Worm (Caenorhabditis elegans): ENCODE data around the gene C06G4.6.
"Not testable (repeated sequence)": the region's sequence is repeated elsewhere in the genome, so short reads cannot be mapped to it uniquely, and the experiment has no call there.

The C06G4.6 gene

DNA sequence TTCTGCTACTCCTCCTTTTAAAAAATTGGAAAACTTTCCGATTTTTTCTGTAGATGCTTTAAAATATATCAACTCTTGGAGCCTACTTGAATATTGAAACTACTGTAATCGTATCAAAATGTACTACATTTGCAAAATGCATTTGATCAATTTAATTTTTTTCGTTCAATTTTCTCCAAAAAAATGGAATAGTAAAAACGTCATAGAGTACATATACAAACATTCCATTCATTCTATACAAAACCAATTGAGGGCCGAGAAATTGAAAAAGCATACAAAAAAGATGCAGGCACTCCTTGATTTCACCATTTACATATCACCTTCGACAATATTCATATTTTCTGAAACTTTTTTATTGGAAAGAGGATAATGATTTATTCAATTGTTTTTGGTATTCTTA, at the start of gene C06G4.6:
Gene C06G4.6, plus strand, starts transcription at position 301 of the 400 bp plus-strand sequence.
- no peak for TF ChIP-seq ceh-39 (tag; optimal IDR thresholded peaks at IDR 0.05)
- TF ChIP-seq snpc-4 (tag; optimal IDR thresholded peaks at IDR 0.05) = no peak
- TF ChIP-seq nhr-237 (tag; optimal IDR thresholded peaks at IDR 0.05) = no peak
- TF ChIP-seq M03D4.4 (tag; optimal IDR thresholded peaks at IDR 0.05) = no peak
- TF ChIP-seq flh-1 (GFP tag; optimal IDR thresholded peaks at IDR 0.05) = no peak
- TF ChIP-seq blmp-1 (tag; optimal IDR thresholded peaks at IDR 0.05) = no peak
- TF ChIP-seq nhr-12 (tag; optimal IDR thresholded peaks at IDR 0.05) = no peak
- TF ChIP-seq elt-3 (tag; optimal IDR thresholded peaks at IDR 0.05) = no peak
- TF ChIP-seq drap-1 (GFP tag; optimal IDR thresholded peaks at IDR 0.05) = no peak
- TF ChIP-seq ceh-83 (GFP tag; optimal IDR thresholded peaks at IDR 0.05) = no peak

DNA sequence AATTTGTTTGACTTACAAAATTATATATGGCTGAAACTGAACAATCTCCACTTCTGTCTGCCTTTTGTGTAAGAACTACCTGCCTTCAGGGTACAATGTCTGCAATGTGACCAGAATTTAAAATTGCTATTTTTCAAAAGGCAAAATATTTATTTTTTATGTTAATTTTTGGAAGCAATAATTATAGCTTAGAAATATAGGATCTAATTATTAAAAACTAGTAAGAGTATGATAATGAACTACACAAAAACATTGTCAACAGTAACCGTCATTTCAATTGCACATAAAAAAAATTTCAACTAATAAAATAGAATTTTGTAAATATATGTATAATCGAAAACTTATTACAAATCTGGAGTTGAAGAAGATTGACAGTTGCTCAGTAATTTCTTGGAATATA, 47.2 kb upstream of the C06G4.6 start, which contains the start of gene C29E4.9:
Gene C29E4.9, minus strand, starts transcription at position 101 of the 400 bp plus-strand sequence.
- TF ChIP-seq ceh-83 (GFP tag; optimal IDR thresholded peaks at IDR 0.05) = no peak
- no peak for TF ChIP-seq unc-39 (tag; optimal IDR thresholded peaks at IDR 0.05)
- no peak for TF ChIP-seq pha-4 (tag; optimal IDR thresholded peaks at IDR 0.05)
- no peak for TF ChIP-seq lsy-2 (tag; optimal IDR thresholded peaks at IDR 0.05)
- TF ChIP-seq flh-1 (GFP tag; optimal IDR thresholded peaks at IDR 0.05) = no peak
- TF ChIP-seq ham-2 (GFP tag; optimal IDR thresholded peaks at IDR 0.05) = no peak
- TF ChIP-seq cnd-1 (tag; optimal IDR thresholded peaks at IDR 0.05) = no peak
- no peak for TF ChIP-seq mep-1 (tag; optimal IDR thresholded peaks at IDR 0.05)
- no peak for TF ChIP-seq ztf-11 (tag; optimal IDR thresholded peaks at IDR 0.05)

DNA sequence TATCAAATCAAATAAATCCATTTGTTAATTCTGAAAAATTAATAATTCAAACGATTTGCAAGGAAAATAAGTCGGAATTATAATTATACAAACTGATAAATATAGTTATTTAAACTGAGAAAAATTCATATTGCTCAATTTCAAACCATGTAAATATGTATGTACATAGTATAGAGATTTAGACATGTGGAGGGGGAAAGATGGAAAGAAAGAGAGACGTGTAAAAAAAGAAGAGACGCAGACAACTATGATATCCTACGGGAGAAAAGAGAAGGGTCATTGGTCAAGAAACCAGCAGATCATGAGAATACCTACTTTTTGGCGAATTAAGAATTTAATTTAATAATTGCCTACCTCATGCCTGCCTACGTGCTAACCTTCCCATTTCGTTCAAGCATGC, 46.1 kb upstream of the C06G4.6 start, which contains the start of gene C29E4.11:
Gene C29E4.11, minus strand, starts transcription at position 30 of the 400 bp plus-strand sequence.
- TF ChIP-seq pha-4 (tag; optimal IDR thresholded peaks at IDR 0.05) = peak; percentile 33
- TF ChIP-seq ceh-43 (GFP tag; optimal IDR thresholded peaks at IDR 0.05) = no peak
- peak; percentile 42 for TF ChIP-seq ces-1 (GFP tag; optimal IDR thresholded peaks at IDR 0.05)
- no peak for TF ChIP-seq nhr-28 (tag; optimal IDR thresholded peaks at IDR 0.05)
- TF ChIP-seq nhr-237 (tag; optimal IDR thresholded peaks at IDR 0.05) = no peak
- no peak for TF ChIP-seq unc-120 (tag; optimal IDR thresholded peaks at IDR 0.05; ENCODE audit: poor library complexity, severe bottlenecking)
- no peak for TF ChIP-seq drap-1 (GFP tag; optimal IDR thresholded peaks at IDR 0.05)

DNA sequence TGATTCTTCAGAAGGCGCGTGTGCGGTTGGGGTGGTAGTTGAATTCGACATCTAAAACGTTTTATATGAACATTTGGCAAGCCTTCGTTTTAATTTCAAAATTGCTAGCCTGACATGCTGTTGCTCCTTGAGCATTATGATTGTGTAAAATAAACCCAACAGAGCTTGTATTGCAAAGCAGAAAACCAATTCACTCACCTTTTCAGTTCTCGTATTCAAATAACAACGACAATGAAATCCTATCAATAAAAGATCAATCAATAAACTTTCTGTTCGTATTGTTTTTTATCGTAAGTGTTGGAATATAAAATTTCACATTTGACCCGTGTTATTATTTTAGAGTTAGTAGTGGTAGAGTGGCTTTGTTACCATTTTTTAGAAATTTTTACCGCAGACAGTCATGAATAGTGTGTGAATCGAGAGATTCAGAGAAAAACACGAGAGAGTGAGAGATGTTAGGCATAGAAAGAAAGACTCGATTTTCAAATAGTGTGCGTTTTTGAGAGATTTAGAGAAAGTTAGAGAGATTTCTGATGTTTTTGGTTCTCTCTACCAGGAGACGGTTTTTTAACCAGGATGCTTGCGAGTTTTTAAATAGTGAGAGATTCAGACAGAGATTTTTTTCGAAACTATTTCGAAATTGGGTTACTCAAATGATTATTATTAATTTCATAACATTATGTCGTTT, 45.1 kb upstream of the C06G4.6 start, which contains the start of gene F54H12.10:
Gene F54H12.10, minus strand, starts transcription at position 51 of the 688 bp plus-strand sequence.
- not testable (repeated sequence) for TF ChIP-seq nhr-28 (tag; optimal IDR thresholded peaks at IDR 0.05); ceh-43 (GFP tag; optimal IDR thresholded peaks at IDR 0.05); sem-2 (GFP tag; optimal IDR thresholded peaks at IDR 0.05)

DNA sequence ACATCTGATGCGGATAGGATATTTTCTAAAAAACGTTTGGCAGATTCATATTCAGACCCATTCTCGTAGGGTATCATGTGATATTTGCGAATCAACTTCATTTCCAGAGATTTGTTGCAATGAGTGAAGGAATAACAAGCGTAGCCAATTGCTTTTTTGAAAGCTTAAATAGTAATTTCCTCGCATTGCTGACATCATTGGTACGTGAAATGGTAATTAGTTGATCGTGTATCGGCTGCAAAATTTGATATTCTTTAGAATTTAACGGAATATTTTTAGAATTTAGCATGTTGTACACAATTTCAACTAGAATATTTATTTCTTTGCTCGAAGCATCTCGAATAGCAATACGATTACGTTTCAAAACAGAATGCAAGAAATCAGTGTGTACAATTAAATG, 41.5 kb upstream of the C06G4.6 start, which contains the start of gene F54H12.4:
Gene F54H12.4, minus strand, starts transcription at position 101 of the 400 bp plus-strand sequence.
- not testable (repeated sequence) for TF ChIP-seq mab-5 (tag; optimal IDR thresholded peaks at IDR 0.05); drap-1 (GFP tag; optimal IDR thresholded peaks at IDR 0.05); sem-2 (GFP tag; optimal IDR thresholded peaks at IDR 0.05)

DNA sequence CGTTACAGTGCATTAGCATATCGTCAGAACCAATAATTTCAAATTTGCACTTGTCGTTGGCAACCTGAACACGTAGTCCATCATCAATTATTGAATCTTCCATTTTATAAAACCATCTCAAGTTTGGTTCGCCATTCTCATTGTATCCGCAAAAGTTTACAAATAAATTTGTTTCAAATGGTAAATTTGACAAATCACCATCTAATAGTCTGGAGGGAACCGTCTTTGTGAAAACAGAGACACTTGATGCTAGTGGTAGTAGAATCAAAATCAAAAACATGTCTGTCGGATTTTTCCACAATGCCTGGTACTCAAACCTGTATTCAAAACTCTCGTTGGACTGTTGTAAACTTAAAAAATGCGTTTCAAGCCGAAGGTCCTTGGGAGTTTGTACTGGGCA, 39.9 kb upstream of the C06G4.6 start, which contains the start of gene F54H12.2:
Gene F54H12.2, plus strand, starts transcription at position 301 of the 400 bp plus-strand sequence.
- TF ChIP-seq tbx-8 (GFP tag; optimal IDR thresholded peaks at IDR 0.05); unc-62 (GFP tag; optimal IDR thresholded peaks at IDR 0.05); snpc-4 (tag; optimal IDR thresholded peaks at IDR 0.05): not testable (repeated sequence)

DNA sequence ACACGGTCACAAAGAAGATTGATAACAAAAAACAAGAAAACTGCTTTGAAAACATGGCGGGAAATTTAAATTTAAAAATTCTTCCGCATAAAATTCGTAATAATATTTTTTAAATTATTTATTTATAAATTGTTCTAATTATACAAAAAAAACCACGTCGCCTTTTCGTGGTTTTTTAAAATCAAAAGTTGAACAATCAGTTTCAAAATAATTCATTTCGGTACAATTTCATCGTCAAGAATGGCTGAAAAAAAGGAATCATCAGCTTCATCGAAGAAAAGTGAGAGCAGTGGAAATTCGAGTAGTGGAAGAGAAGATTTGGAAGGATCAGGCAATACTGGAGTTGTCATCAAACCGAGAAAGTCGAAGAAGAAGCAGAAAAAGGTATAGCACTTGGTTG, 35.1 kb upstream of the C06G4.6 start, which contains the start of the genes F54H12.8 and F54H12.7:
Gene F54H12.8, minus strand, starts transcription at position 101 of the 400 bp plus-strand sequence.
Gene F54H12.7, plus strand, starts transcription at position 229 of the 400 bp plus-strand sequence.
- no peak for TF ChIP-seq mab-5 (tag; optimal IDR thresholded peaks at IDR 0.05)
- no peak for TF ChIP-seq M03D4.4 (tag; optimal IDR thresholded peaks at IDR 0.05)
- no peak for TF ChIP-seq ceh-83 (GFP tag; optimal IDR thresholded peaks at IDR 0.05)
- TF ChIP-seq mls-2 (tag; optimal IDR thresholded peaks at IDR 0.05) = no peak
